Worm (Caenorhabditis elegans): ENCODE data around the gene T24H10.5.

- TF ChIP-seq hmg-4 (GFP tag; optimal IDR thresholded peaks at IDR 0.05) (no peak), flt-1 (GFP tag; IDR thresholded peaks at IDR 0.05) (no peak), hnd-1 (tag; optimal IDR thresholded peaks at IDR 0.05) (no peak), F13C5.2 (tag; optimal IDR thresholded peaks at IDR 0.05) (no peak), ama-1 (optimal IDR thresholded peaks at IDR 0.05) (no peak), ets-7 (tag; optimal IDR thresholded peaks at IDR 0.05) (no peak), hmbx-1 (tag; optimal IDR thresholded peaks at IDR 0.05) (no peak), aly-1 (tag; optimal IDR thresholded peaks at IDR 0.05) (no peak), sea-1 (GFP tag; conservative IDR thresholded peaks at IDR 0.05) (no peak), tra-4 (tag; optimal IDR thresholded peaks at IDR 0.05) (no peak), ceh-13 (GFP tag; optimal IDR thresholded peaks at IDR 0.05) (no peak)
These were observed 14.6 kb upstream of the T24H10.5 start, which contains the start of gene hlh-3 for ce11 chrII:9086308-9086707.

Measured in whole organism, early embryonic.